Worm (Caenorhabditis elegans): ENCODE data around the gene F54F2.7.

F54F2.7 gene

ce11 chrIII:8797211-8797733 lies 9.9 kb downstream of the F54F2.7 start (continued):
- TF ChIP-seq snpc-1.1 (tag; optimal IDR thresholded peaks at IDR 0.05; ENCODE audit: insufficient read depth) (no peak), egrh-3 (GFP tag; IDR thresholded peaks at IDR 0.05) (peak; percentile 25; the same call in 1 of the 2 replicates), rec-8 (tag; optimal IDR thresholded peaks at IDR 0.05) (no peak), Y67H2A.10 (GFP tag; conservative IDR thresholded peaks at IDR 0.05) (no peak), pbrm-1 (GFP tag; IDR thresholded peaks at IDR 0.05) (0 out of 2 replicates have a peak, but pooled peaks have one; percentile 17), cebp-2 (GFP tag; IDR thresholded peaks at IDR 0.05) (no peak), madf-10 (tag; optimal IDR thresholded peaks at IDR 0.05) (peak; percentile 82), athp-1 (tag; optimal IDR thresholded peaks at IDR 0.05) (no peak), ztf-28 (GFP tag; IDR thresholded peaks at IDR 0.05) (no peak), dpff-1 (tag; optimal IDR thresholded peaks at IDR 0.05) (no peak), F55B11.4 (tag; optimal IDR thresholded peaks at IDR 0.05; ENCODE audit: borderline replicate concordance, insufficient read depth) (no peak), ztf-3 (GFP tag; optimal IDR thresholded peaks at IDR 0.05) (peak; percentile 76), lin-40 (tag; optimal IDR thresholded peaks at IDR 0.05) (peak; percentile 91), snpc-3.4 (tag; optimal IDR thresholded peaks at IDR 0.05) (no peak), madf-8 (GFP tag; conservative IDR thresholded peaks at IDR 0.05) (no peak), mcd-1 (GFP tag; IDR thresholded peaks at IDR 0.05) (peak; percentile 55), zfh-2 (GFP tag; conservative IDR thresholded peaks at IDR 0.05) (peak; percentile 75), chd-7 (tag; optimal IDR thresholded peaks at IDR 0.05) (peak; percentile 71), cebp-1 (GFP tag; IDR thresholded peaks at IDR 0.05) (peak; percentile 55), cebp-1 (tag; optimal IDR thresholded peaks at IDR 0.05) (peak; percentile 81), K11D2.4 (GFP tag; IDR thresholded peaks at IDR 0.05) (peak; percentile 74), Y56A3A.18 (GFP tag; IDR thresholded peaks at IDR 0.05) (no peak), B0261.1 (tag; optimal IDR thresholded peaks at IDR 0.05) (no peak), zim-3 (tag; optimal IDR thresholded peaks at IDR 0.05) (no peak), Y95B8A.8 (GFP tag; IDR thresholded peaks at IDR 0.05) (no peak), nhr-80 (tag; optimal IDR thresholded peaks at IDR 0.05) (peak; percentile 99), attf-6 (GFP tag; IDR thresholded peaks at IDR 0.05) (no peak), F57C9.4 (tag; optimal IDR thresholded peaks at IDR 0.05) (no peak), egl-18 (GFP tag; IDR thresholded peaks at IDR 0.05) (no peak), ztf-25 (GFP tag; IDR thresholded peaks at IDR 0.05) (no peak), mel-28 (tag; optimal IDR thresholded peaks at IDR 0.05; ENCODE audit: borderline replicate concordance) (no peak), lsl-1 (GFP tag; optimal IDR thresholded peaks at IDR 0.05) (peak; percentile 9), nfyb-1 (GFP tag; IDR thresholded peaks at IDR 0.05) (0 out of 2 replicates have a peak, but pooled peaks have one; percentile 68), D2030.7 (GFP tag; IDR thresholded peaks at IDR 0.05) (no peak), fkh-3 (tag; optimal IDR thresholded peaks at IDR 0.05) (no peak), hsf-1 (GFP tag; IDR thresholded peaks at IDR 0.05) (no peak), sea-2 (GFP tag; IDR thresholded peaks at IDR 0.05) (no peak), lin-54 (GFP tag; optimal IDR thresholded peaks at IDR 0.05) (peak; percentile 20), nhr-179 (tag; optimal IDR thresholded peaks at IDR 0.05) (no peak), atf-7 (tag; optimal IDR thresholded peaks at IDR 0.05) (peak; percentile 90), F39B2.1 (GFP tag; IDR thresholded peaks at IDR 0.05) (no peak), let-526 (GFP tag; IDR thresholded peaks at IDR 0.05) (no peak), snpc-4 (GFP tag; optimal IDR thresholded peaks at IDR 0.05) (peak; percentile 22), snpc-4 (tag; optimal IDR thresholded peaks at IDR 0.05) (peak; percentile 29 to 69 (median 43)), dpl-1 (GFP tag; optimal IDR thresholded peaks at IDR 0.05) (no peak), sdz-38 (tag; optimal IDR thresholded peaks at IDR 0.05) (no peak), F23B12.7 (tag; optimal IDR thresholded peaks at IDR 0.05; ENCODE audit: insufficient read depth) (no peak), akir-1 (GFP tag; optimal IDR thresholded peaks at IDR 0.05) (no peak)
